Worm (Caenorhabditis elegans): ENCODE measurements around the gene nlp-6.

nlp-6 gene

DNA sequence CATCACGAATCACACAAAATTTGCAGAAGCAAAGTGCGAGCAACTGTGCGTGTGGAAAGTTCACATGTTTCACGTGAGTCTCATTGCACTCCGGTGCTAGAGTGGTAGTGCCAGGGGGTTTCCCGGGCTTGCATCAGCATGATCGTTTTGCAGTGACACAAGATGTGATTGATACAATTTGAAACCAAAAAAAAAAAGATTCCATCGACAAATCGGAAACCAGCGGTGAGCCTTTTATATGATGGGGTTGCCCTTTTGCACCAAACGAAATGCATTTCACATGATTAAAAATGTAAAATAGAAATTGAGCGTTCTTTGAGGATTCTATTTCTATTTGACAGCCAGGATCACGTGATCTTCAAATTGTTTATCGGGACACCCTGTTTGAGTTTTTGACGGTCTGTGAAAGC is 25.9 kb upstream of the nlp-6 start (continued):
- TF ChIP-seq dve-1 (tag; optimal IDR thresholded peaks at IDR 0.05; ENCODE audit: insufficient read depth) (peak; percentile 73), F44E2.7 (GFP tag; IDR thresholded peaks at IDR 0.05) (no peak), aly-2 (tag; optimal IDR thresholded peaks at IDR 0.05) (no peak), rbr-2 (tag; optimal IDR thresholded peaks at IDR 0.05) (no peak), tag-97 (GFP tag; IDR thresholded peaks at IDR 0.05) (no peak), ceh-28 (tag; optimal IDR thresholded peaks at IDR 0.05) (no peak), mdl-1 (tag; optimal IDR thresholded peaks at IDR 0.05) (peak; percentile 16 to 75), T26A8.4 (GFP tag; IDR thresholded peaks at IDR 0.05) (no peak), nhr-48 (tag; optimal IDR thresholded peaks at IDR 0.05) (peak; percentile 93), dmd-8 (GFP tag; IDR thresholded peaks at IDR 0.05) (no peak), ceh-44 (GFP tag; IDR thresholded peaks at IDR 0.05) (no peak), Y5F2A.4 (GFP tag; optimal IDR thresholded peaks at IDR 0.05) (no peak), F37D6.2 (tag; optimal IDR thresholded peaks at IDR 0.05) (no peak), T20F7.1 (GFP tag; optimal IDR thresholded peaks at IDR 0.05) (no peak), nhr-11 (tag; optimal IDR thresholded peaks at IDR 0.05) (peak; percentile 35), daf-8 (GFP tag; IDR thresholded peaks at IDR 0.05) (no peak), lin-29 (GFP tag; IDR thresholded peaks at IDR 0.05) (no peak), spr-1 (tag; optimal IDR thresholded peaks at IDR 0.05) (no peak), zip-11 (GFP tag; IDR thresholded peaks at IDR 0.05) (no peak), php-3 (GFP tag; IDR thresholded peaks at IDR 0.05) (0 out of 2 replicates have a peak, but pooled peaks have one; percentile 15), madf-9 (GFP tag; conservative IDR thresholded peaks at IDR 0.05) (no peak), ceh-20 (GFP tag; IDR thresholded peaks at IDR 0.05) (no peak), nhr-77 (tag; optimal IDR thresholded peaks at IDR 0.05) (no peak), nhr-28 (tag; optimal IDR thresholded peaks at IDR 0.05) (peak; percentile 78), ztf-7 (tag; optimal IDR thresholded peaks at IDR 0.05) (peak; percentile 15), fkh-10 (GFP tag; optimal IDR thresholded peaks at IDR 0.05) (no peak), sdz-12 (GFP tag; optimal IDR thresholded peaks at IDR 0.05) (no peak), mes-2 (tag; optimal IDR thresholded peaks at IDR 0.05; ENCODE audit: poor library complexity, severe bottlenecking) (no peak), snpc-4 (tag; optimal IDR thresholded peaks at IDR 0.05) (no peak), nhr-111 (GFP tag; optimal IDR thresholded peaks at IDR 0.05) (no peak), mxl-3 (GFP tag; optimal IDR thresholded peaks at IDR 0.05) (peak; percentile 1), unc-130 (GFP tag; optimal IDR thresholded peaks at IDR 0.05) (no peak), lin-1 (GFP tag; IDR thresholded peaks at IDR 0.05) (no peak), zag-1 (tag; optimal IDR thresholded peaks at IDR 0.05) (no peak), daf-16 (GFP tag; optimal IDR thresholded peaks at IDR 0.05) (peak in 1 of 2 experiments; percentile 60), daf-16 (tag; optimal IDR thresholded peaks at IDR 0.05) (peak; percentile 79), ztf-11 (tag; optimal IDR thresholded peaks at IDR 0.05) (no peak), Y105C5A.15 (GFP tag; IDR thresholded peaks at IDR 0.05) (no peak), lin-13 (GFP tag; optimal IDR thresholded peaks at IDR 0.05) (no peak), lin-15B (tag; optimal IDR thresholded peaks at IDR 0.05) (no peak), set-16 (GFP tag; IDR thresholded peaks at IDR 0.05) (no peak), gei-8 (GFP tag; optimal IDR thresholded peaks at IDR 0.05) (peak; percentile 68), daf-19 (GFP tag; conservative IDR thresholded peaks at IDR 0.05) (no peak), lin-38 (GFP tag; IDR thresholded peaks at IDR 0.05) (no peak), ama-1 (optimal IDR thresholded peaks at IDR 0.05) (no peak), aha-1 (tag) (peak; percentile 95), mxl-2 (GFP tag; conservative IDR thresholded peaks at IDR 0.05) (peak; percentile 88), duxl-1 (tag; optimal IDR thresholded peaks at IDR 0.05; ENCODE audit: poor library complexity) (no peak), Y75B8A.6 (GFP tag; IDR thresholded peaks at IDR 0.05) (no peak), Y48G9A.11 (GFP tag; IDR thresholded peaks at IDR 0.05) (no peak), skn-1 (tag; optimal IDR thresholded peaks at IDR 0.05) (no peak), mep-1 (tag; optimal IDR thresholded peaks at IDR 0.05) (peak; percentile 17), ceh-32 (tag; optimal IDR thresholded peaks at IDR 0.05; ENCODE audit: poor library complexity) (no peak)

All from whole organism, L4 larva.